Fruit fly (Drosophila melanogaster): ENCODE measurements around the gene Coq8.

Coq8 gene

dm6 chrX:12925426-12926256 lies 24.7 kb upstream of the Coq8 start (continued):
- TF ChIP-seq inv (GFP tag; IDR thresholded peaks at IDR 0.05; ENCODE audit: partially characterized antibody): no peak
- TF ChIP-seq CG11247 (GFP tag; IDR thresholded peaks at IDR 0.05): peak; percentile 50; the same call in 1 of the 2 replicates
- no peak for TF ChIP-seq D (optimal IDR thresholded peaks at IDR 0.05)
- TF ChIP-seq D (GFP tag; optimal IDR thresholded peaks at IDR 0.05): peak; percentile 71
- TF ChIP-seq crol (GFP tag; IDR thresholded peaks at IDR 0.05): 0 out of 2 replicates have a peak, but pooled peaks have one; percentile 25
- peak; percentile 65; the same call in 2 of the 3 replicates for TF ChIP-seq CG11093 (GFP tag; IDR thresholded peaks at IDR 0.05)
- TF ChIP-seq Blimp-1 (GFP tag; optimal IDR thresholded peaks at IDR 0.05): peak; percentile 56
- TF ChIP-seq pb (GFP tag; optimal IDR thresholded peaks at IDR 0.05): no peak
- TF ChIP-seq sisA (GFP tag; IDR thresholded peaks at IDR 0.05): peak; percentile 69; the same call in 1 of the 2 replicates
- TF ChIP-seq Hsf (GFP tag; optimal IDR thresholded peaks at IDR 0.05): no peak
- no peak for TF ChIP-seq CG3838 (GFP tag; optimal IDR thresholded peaks at IDR 0.05)
- no peak for TF ChIP-seq CHES-1-like (GFP tag; optimal IDR thresholded peaks at IDR 0.05)
- no peak for TF ChIP-seq hkb (optimal IDR thresholded peaks at IDR 0.05)
- peak; percentile 78 for TF ChIP-seq hkb (GFP tag; IDR thresholded peaks at IDR 0.05)
- TF ChIP-seq gro (GFP tag; optimal IDR thresholded peaks at IDR 0.05): no peak
- 0 out of 3 replicates have a peak, but pooled peaks have one; percentile 26 for TF ChIP-seq CG2889 (GFP tag; IDR thresholded peaks at IDR 0.05)
- TF ChIP-seq fru (optimal IDR thresholded peaks at IDR 0.05): no peak
- no peak for TF ChIP-seq kah (GFP tag; optimal IDR thresholded peaks at IDR 0.05)
- TF ChIP-seq CG9609 (GFP tag; optimal IDR thresholded peaks at IDR 0.05): no peak
- no peak for TF ChIP-seq danr (GFP tag; IDR thresholded peaks at IDR 0.05)
- peak; percentile 47; the same call in 2 of the 4 replicates for TF ChIP-seq Gug (GFP tag; IDR thresholded peaks at IDR 0.05)
- no peak for TF ChIP-seq CG2116 (GFP tag; optimal IDR thresholded peaks at IDR 0.05)
- TF ChIP-seq Meics (GFP tag; optimal IDR thresholded peaks at IDR 0.05): peak; percentile 56
- peak; percentile 32 for TF ChIP-seq Nf-YC (tag; optimal IDR thresholded peaks at IDR 0.05)
- TF ChIP-seq CG8089 (GFP tag; optimal IDR thresholded peaks at IDR 0.05): no peak
- TF ChIP-seq CG10274 (GFP tag; optimal IDR thresholded peaks at IDR 0.05): no peak
- TF ChIP-seq HmgZ (tag; optimal IDR thresholded peaks at IDR 0.05): no peak
- TF ChIP-seq NC2α (GFP tag; optimal IDR thresholded peaks at IDR 0.05): no peak
- 0 out of 2 replicates have a peak, but pooled peaks have one; percentile 30 for TF ChIP-seq CG32767 (GFP tag; IDR thresholded peaks at IDR 0.05)
- no peak for TF ChIP-seq jing (GFP tag; optimal IDR thresholded peaks at IDR 0.05)
- no peak for TF ChIP-seq CG7928 (GFP tag; optimal IDR thresholded peaks at IDR 0.05)
- TF ChIP-seq ase (GFP tag; IDR thresholded peaks at IDR 0.05): no peak
- peak; percentile 67 for TF ChIP-seq zfh1 (GFP tag; IDR thresholded peaks at IDR 0.05)
- 0 out of 3 replicates have a peak, but pooled peaks have one; percentile 22 for TF ChIP-seq gce (GFP tag; IDR thresholded peaks at IDR 0.05)
- peak; percentile 26 for TF ChIP-seq CG6683 (GFP tag; optimal IDR thresholded peaks at IDR 0.05)
- TF ChIP-seq CG16815 (GFP tag; optimal IDR thresholded peaks at IDR 0.05): no peak
- TF ChIP-seq CG17829 (tag; optimal IDR thresholded peaks at IDR 0.05): peak; percentile 68
- TF ChIP-seq NC2β (GFP tag; optimal IDR thresholded peaks at IDR 0.05): no peak
- TF ChIP-seq tna (GFP tag; IDR thresholded peaks at IDR 0.05; ENCODE audit: partially characterized antibody): no peak
- TF ChIP-seq Poxn (GFP tag; IDR thresholded peaks at IDR 0.05): no peak
- TF ChIP-seq eve (GFP tag; optimal IDR thresholded peaks at IDR 0.05): no peak
- TF ChIP-seq dati (GFP tag; IDR thresholded peaks at IDR 0.05): no peak
- TF ChIP-seq ERR (GFP tag; optimal IDR thresholded peaks at IDR 0.05): no peak
- TF ChIP-seq Sox100B (GFP tag; optimal IDR thresholded peaks at IDR 0.05): peak; percentile 54
- no peak for TF ChIP-seq CG16863 (GFP tag; optimal IDR thresholded peaks at IDR 0.05)
- peak; percentile 74 for TF ChIP-seq lab (GFP tag; optimal IDR thresholded peaks at IDR 0.05)
- peak; percentile 43 for TF ChIP-seq PHDP (tag; optimal IDR thresholded peaks at IDR 0.05)
- peak; percentile 32 for TF ChIP-seq Ssrp (tag; optimal IDR thresholded peaks at IDR 0.05)
- no peak; the same call in 1 of the 2 replicates for TF ChIP-seq CG10321 (GFP tag; IDR thresholded peaks at IDR 0.05)
- TF ChIP-seq CG8281 (tag; optimal IDR thresholded peaks at IDR 0.05): peak; percentile 47

Measured in whole organism, embryonic.